Fruit fly (Drosophila melanogaster) whole organism, embryonic: ENCODE results near the gene CG9961.

Experiments
- B-H2 ChIP-seq: fragments of 200-800 bp; sonication (Bioruptor generic); optimal IDR thresholded peaks from 2 replicates; lab custom pipeline; 2018; ENCODE audit warnings: missing biosample characterization, mild to moderate bottlenecking, missing genetic modification characterization
- C15 ChIP-seq: fragments of 200-800 bp; sonication (Bioruptor generic); IDR thresholded peaks from 3 replicates; pipeline ENCODE4 v1.3.6; 2022; ENCODE audit warnings: missing biosample characterization, missing genetic modification characterization
- CG10959 ChIP-seq: fragments of 200-800 bp; sonication (Bioruptor generic); IDR thresholded peaks from 2 replicates; pipeline ENCODE4 v1.3.6; 2022; ENCODE audit warnings: missing biosample characterization, missing genetic modification characterization
- CG12155 ChIP-seq: fragments of 200-800 bp; sonication (Bioruptor generic); optimal IDR thresholded peaks from 3 replicates; lab custom pipeline; 2016; ENCODE audit warnings: missing biosample characterization, missing genetic modification characterization
- CG13123 ChIP-seq: fragments of 200-800 bp; sonication (Bioruptor generic); optimal IDR thresholded peaks from 2 replicates; lab custom pipeline; 2016; ENCODE audit warnings: missing biosample characterization, missing genetic modification characterization
- CG14710 ChIP-seq: fragments of 200-800 bp; sonication (Bioruptor generic); optimal IDR thresholded peaks from 3 replicates; lab custom pipeline; 2019; ENCODE audit warnings: missing biosample characterization, mild to moderate bottlenecking, missing genetic modification characterization, moderate library complexity
- CG15514 ChIP-seq: fragments of 200-800 bp; sonication (Bioruptor generic); optimal IDR thresholded peaks from 3 replicates; lab custom pipeline; 2017; ENCODE audit warnings: missing biosample characterization, missing genetic modification characterization, mild to moderate bottlenecking, moderate library complexity, missing genetic modification reagents
- CG2116 ChIP-seq: fragments of 200-800 bp; sonication (Bioruptor generic); optimal IDR thresholded peaks from 3 replicates; lab custom pipeline; 2018; ENCODE audit warnings: missing biosample characterization, mild to moderate bottlenecking, missing genetic modification characterization
- CG2199 ChIP-seq: fragments of 200-800 bp; sonication (Bioruptor generic); IDR thresholded peaks from 3 replicates; pipeline ENCODE4 v1.3.6; 2022; ENCODE audit warnings: missing biosample characterization, missing genetic modification characterization
- CG2202 ChIP-seq: fragments of 200-800 bp; sonication (Bioruptor generic); optimal IDR thresholded peaks from 2 replicates; lab custom pipeline; 2018; ENCODE audit warnings: missing biosample characterization, mild to moderate bottlenecking, missing genetic modification characterization
- CG8359 ChIP-seq: fragments of 200-800 bp; sonication (Bioruptor generic); optimal IDR thresholded peaks from 2 replicates; lab custom pipeline; 2017; ENCODE audit warnings: missing biosample characterization, mild to moderate bottlenecking, missing genetic modification characterization, borderline replicate concordance
- CG8478 ChIP-seq: fragments of >200 bp; optimal IDR thresholded peaks from 2 replicates; lab custom pipeline; 2018
- CG8924 ChIP-seq: fragments of 200-800 bp; optimal IDR thresholded peaks from 3 replicates; lab custom pipeline; 2019; ENCODE audit warnings: missing biosample characterization, mild to moderate bottlenecking, missing genetic modification characterization, moderate library complexity
- CG8944 ChIP-seq: fragments of 200-800 bp; sonication (Bioruptor generic); optimal IDR thresholded peaks from 3 replicates; lab custom pipeline; 2016; ENCODE audit warnings: missing biosample characterization, missing genetic modification characterization
- CG9876 ChIP-seq: fragments of 200-800 bp; sonication (Bioruptor generic); optimal IDR thresholded peaks from 2 replicates; lab custom pipeline; 2016; ENCODE audit warnings: missing biosample characterization, missing genetic modification characterization
- CG9932 ChIP-seq: fragments of 200-800 bp; sonication (Bioruptor generic); IDR thresholded peaks from 2 replicates; pipeline ENCODE4 v1.3.6; 2022; ENCODE audit warnings: missing biosample characterization, missing genetic modification characterization
- Dek ChIP-seq: fragments of 200-800 bp; sonication (Bioruptor generic); optimal IDR thresholded peaks from 3 replicates; lab custom pipeline; 2019; ENCODE audit warnings: missing biosample characterization, mild to moderate bottlenecking, missing genetic modification characterization, moderate library complexity
- Kr ChIP-seq: fragments of 200-800 bp; sonication (Bioruptor generic); optimal IDR thresholded peaks from 2 replicates; lab custom pipeline; 2017; ENCODE audit warnings: missing biosample characterization, mild to moderate bottlenecking, missing genetic modification characterization
- MBD-R2 ChIP-seq: fragments of 200-800 bp; sonication (Bioruptor generic); IDR thresholded peaks from 2 replicates; pipeline ENCODE4 v1.3.6; 2022; ENCODE audit warnings: missing biosample characterization, missing genetic modification characterization
- Neu2 ChIP-seq: fragments of 200-800 bp; sonication (Bioruptor generic); optimal IDR thresholded peaks from 3 replicates; lab custom pipeline; 2016; ENCODE audit warnings: missing biosample characterization, missing genetic modification characterization, borderline replicate concordance
- PHDP ChIP-seq: fragments of 200-800 bp; sonication (Bioruptor generic); optimal IDR thresholded peaks from 3 replicates; lab custom pipeline; 2018; ENCODE audit warnings: missing biosample characterization, mild to moderate bottlenecking, missing genetic modification characterization, moderate library complexity
- Poxn ChIP-seq: fragments of 200-800 bp; sonication (Bioruptor generic); IDR thresholded peaks from 2 replicates; pipeline ENCODE4 v1.3.6; 2022; ENCODE audit warnings: missing biosample characterization, missing genetic modification characterization
- Spps ChIP-seq: fragments of 200-800 bp; sonication (Bioruptor generic); optimal IDR thresholded peaks from 2 replicates; lab custom pipeline; 2018; ENCODE audit warnings: missing biosample characterization, mild to moderate bottlenecking, missing genetic modification characterization
- Taf1 ChIP-seq: fragments of 200-800 bp; sonication (Bioruptor generic); IDR thresholded peaks from 2 replicates; pipeline ENCODE4 v1.3.6; 2022; ENCODE audit warnings: missing biosample characterization, missing genetic modification characterization
- Trl ChIP-seq, 3 experiments: fragments of >200 bp in 2 of 3; fragments of 200-800 bp in 1 of 3; sonication (Bioruptor generic) in 1 of 3; optimal IDR thresholded peaks; 2 replicates in 1 of 3; 3 replicates in 2 of 3; lab custom pipeline; 2016 to 2017; ENCODE audit warnings: missing biosample characterization in 1 of 3, missing genetic modification characterization in 1 of 3
- ab ChIP-seq: fragments of 200-800 bp; sonication (Bioruptor generic); optimal IDR thresholded peaks from 2 replicates; lab custom pipeline; 2016; ENCODE audit warnings: missing biosample characterization, missing genetic modification characterization
- ap ChIP-seq: fragments of 200-800 bp; sonication (Bioruptor generic); IDR thresholded peaks from 2 replicates; pipeline ENCODE4 v1.3.6; 2022; ENCODE audit warnings: missing biosample characterization, missing genetic modification characterization
- ato ChIP-seq: fragments of 200-800 bp; sonication (Bioruptor generic); IDR thresholded peaks from 2 replicates; pipeline ENCODE4 v1.3.6; 2022; ENCODE audit warnings: missing biosample characterization, missing genetic modification characterization; ENCODE audit not compliant: partially characterized antibody
- btn ChIP-seq: fragments of 200-800 bp; sonication (Bioruptor generic); optimal IDR thresholded peaks from 2 replicates; lab custom pipeline; 2016; ENCODE audit warnings: missing biosample characterization, missing genetic modification characterization
- chif ChIP-seq, 2 experiments: fragments of 200-800 bp; sonication (Bioruptor generic); optimal IDR thresholded peaks; 3 replicates each; lab custom pipeline; 2016; ENCODE audit warnings: missing biosample characterization in 2 of 2, missing genetic modification characterization in 2 of 2
- danr ChIP-seq: fragments of 200-800 bp; sonication (Bioruptor generic); IDR thresholded peaks from 2 replicates; pipeline ENCODE4 v1.3.6; 2022; ENCODE audit warnings: missing biosample characterization, missing genetic modification characterization
- dimm ChIP-seq: fragments of 200-800 bp; sonication (Bioruptor generic); IDR thresholded peaks from 2 replicates; pipeline ENCODE4 v1.3.6; 2022; ENCODE audit warnings: missing biosample characterization, missing genetic modification characterization
- dm ChIP-seq: fragments of 200-800 bp; sonication (Bioruptor generic); optimal IDR thresholded peaks from 3 replicates; lab custom pipeline; 2016; ENCODE audit warnings: missing biosample characterization, missing genetic modification characterization
- fd3F ChIP-seq: fragments of 200-800 bp; sonication (Bioruptor generic); optimal IDR thresholded peaks from 2 replicates; lab custom pipeline; 2018; ENCODE audit warnings: missing biosample characterization, mild to moderate bottlenecking, missing genetic modification characterization, moderate library complexity
- gcm2 ChIP-seq: fragments of 200-800 bp; sonication (Bioruptor generic); optimal IDR thresholded peaks from 2 replicates; lab custom pipeline; 2016; ENCODE audit warnings: missing biosample characterization, missing genetic modification characterization
- her ChIP-seq: fragments of 200-800 bp; sonication (Bioruptor generic); optimal IDR thresholded peaks from 2 replicates; lab custom pipeline; 2016; ENCODE audit warnings: missing biosample characterization, missing genetic modification characterization
- hkb ChIP-seq, 2 experiments: fragments of 200-800 bp in 1 of 2; fragments of >200 bp in 1 of 2; sonication (Bioruptor generic) in 1 of 2; IDR thresholded peaks in 1 of 2; optimal IDR thresholded peaks in 1 of 2; 2 replicates each; pipeline versions ENCODE4 v1.3.6 to Lab custom; 2017 to 2022; ENCODE audit warnings: missing biosample characterization in 1 of 2, missing genetic modification characterization in 1 of 2
- ind ChIP-seq: fragments of 200-800 bp; sonication (Bioruptor generic); optimal IDR thresholded peaks from 3 replicates; lab custom pipeline; 2016; ENCODE audit warnings: missing biosample characterization, missing genetic modification characterization
- kay ChIP-seq: fragments of 200-800 bp; sonication (Bioruptor generic); optimal IDR thresholded peaks from 2 replicates; lab custom pipeline; 2016; ENCODE audit warnings: missing biosample characterization, missing genetic modification characterization
- kni ChIP-seq: fragments of 200-800 bp; sonication (Bioruptor generic); optimal IDR thresholded peaks from 3 replicates; lab custom pipeline; 2017; ENCODE audit warnings: mild to moderate bottlenecking, missing biosample characterization, missing genetic modification reagents, missing genetic modification characterization
- knrl ChIP-seq: fragments of 200-800 bp; sonication (Bioruptor generic); IDR thresholded peaks from 3 replicates; pipeline ENCODE4 v1.3.6; 2022; ENCODE audit warnings: missing biosample characterization, missing genetic modification characterization; ENCODE audit not compliant: partially characterized antibody
- luna ChIP-seq: fragments of 200-800 bp; sonication (Bioruptor generic); optimal IDR thresholded peaks from 2 replicates; lab custom pipeline; 2016; ENCODE audit warnings: missing biosample characterization, missing genetic modification characterization
- mld ChIP-seq: fragments of 200-800 bp; sonication (Bioruptor generic); IDR thresholded peaks from 3 replicates; pipeline ENCODE4 v1.3.6; 2022; ENCODE audit warnings: missing biosample characterization, missing genetic modification characterization; ENCODE audit not compliant: partially characterized antibody
- org-1 ChIP-seq: fragments of 200-800 bp; sonication (Bioruptor generic); optimal IDR thresholded peaks from 2 replicates; lab custom pipeline; 2017; ENCODE audit warnings: missing biosample characterization, missing genetic modification characterization
- sc ChIP-seq, 3 experiments: fragments of >200 bp in 2 of 3; fragments of 200-800 bp in 1 of 3; sonication (Bioruptor generic) in 1 of 3; optimal IDR thresholded peaks; 2 replicates in 2 of 3; 3 replicates in 1 of 3; lab custom pipeline; 2017; ENCODE audit warnings: mild to moderate bottlenecking in 1 of 3, missing biosample characterization in 1 of 3, missing genetic modification characterization in 1 of 3, missing genetic modification reagents in 1 of 3
- tin ChIP-seq: fragments of 200-800 bp; sonication (Bioruptor generic); optimal IDR thresholded peaks from 3 replicates; lab custom pipeline; 2016; ENCODE audit warnings: missing biosample characterization, missing genetic modification characterization
- ttk ChIP-seq: fragments of 200-800 bp; sonication (Bioruptor generic); IDR thresholded peaks from 2 replicates; pipeline ENCODE4 v2.1.2; 2022; ENCODE audit warnings: missing biosample characterization, missing genetic modification characterization
- vfl ChIP-seq: fragments of 200-800 bp; sonication (Bioruptor generic); optimal IDR thresholded peaks from 2 replicates; lab custom pipeline; 2016; ENCODE audit warnings: missing biosample characterization, missing genetic modification characterization

Gene CG9961

dm6 chr2L:2752460-2753411 is 8.0 kb upstream of the CG9961 start, which contains the start of gene Pgk (continued):
- peak; percentile 1 for TF ChIP-seq CG12155 (GFP tag; lab: Kevin White, UChicago)
- no peak for TF ChIP-seq CG9932 (GFP tag; lab: Robert Waterston, UW)
- TF ChIP-seq Poxn = no peak
- TF ChIP-seq ato (GFP tag; lab: Robert Waterston, UW) = no peak
- TF ChIP-seq CG10959 = no peak
- no peak for TF ChIP-seq ab
- no peak for TF ChIP-seq CG2199 (GFP tag; lab: Robert Waterston, UW)
- TF ChIP-seq CG8944 (GFP tag; lab: Kevin White, UChicago) = peak; percentile 17
- no peak for TF ChIP-seq sc (optimal IDR thresholded peaks at IDR 0.05; lab: Kevin White, UChicago)
- peak; percentile 33 for TF ChIP-seq sc (GFP tag; optimal IDR thresholded peaks at IDR 0.05; lab: Kevin White, UChicago)
- TF ChIP-seq CG8359 (GFP tag; lab: Kevin White, UChicago) = no peak
- TF ChIP-seq ind (GFP tag; lab: Kevin White, UChicago) = no peak
- TF ChIP-seq Dek (tag; lab: Kevin White, UChicago) = peak; percentile 55
- peak; percentile 29 for TF ChIP-seq CG2116 (GFP tag; lab: Kevin White, UChicago)
- TF ChIP-seq ap = no peak
- TF ChIP-seq CG13123 (GFP tag; lab: Kevin White, UChicago) = no peak
- TF ChIP-seq gcm2 (GFP tag; lab: Kevin White, UChicago) = peak; percentile 16
- peak; percentile 99 to 100 for TF ChIP-seq Trl (optimal IDR thresholded peaks at IDR 0.05; lab: Kevin White, UChicago)
- peak; percentile 91 for TF ChIP-seq Trl (GFP tag; optimal IDR thresholded peaks at IDR 0.05; lab: Kevin White, UChicago)
- TF ChIP-seq Taf1 = no peak
- TF ChIP-seq kni (GFP tag; lab: Kevin White, UChicago) = no peak
- no peak for TF ChIP-seq luna (GFP tag; lab: Kevin White, UChicago)
- TF ChIP-seq chif (GFP tag; optimal IDR thresholded peaks at IDR 0.05; lab: Kevin White, UChicago) = peak in 1 of 2 experiments; percentile 8
- TF ChIP-seq fd3F (GFP tag; lab: Kevin White, UChicago) = no peak
- peak; percentile 25 for TF ChIP-seq Spps (tag; lab: Kevin White, UChicago)
- TF ChIP-seq PHDP = peak; percentile 54
- peak; percentile 20 for TF ChIP-seq org-1 (GFP tag; lab: Kevin White, UChicago)
- TF ChIP-seq mld (GFP tag; lab: Robert Waterston, UW) = no peak
- TF ChIP-seq CG9876 (GFP tag; lab: Kevin White, UChicago) = peak; percentile 31
- peak; percentile 18 for TF ChIP-seq B-H2 (GFP tag; lab: Kevin White, UChicago)
- TF ChIP-seq CG8478 (lab: Kevin White, UChicago) = no peak
- no peak for TF ChIP-seq Kr (GFP tag; lab: Kevin White, UChicago)
- no peak for TF ChIP-seq danr (GFP tag; lab: Robert Waterston, UW)
- TF ChIP-seq hkb (optimal IDR thresholded peaks at IDR 0.05; lab: Kevin White, UChicago) = peak; percentile 54
- TF ChIP-seq hkb (GFP tag; IDR thresholded peaks at IDR 0.05; lab: Robert Waterston, UW) = no peak
- TF ChIP-seq CG2202 (tag; lab: Kevin White, UChicago) = peak; percentile 32
- peak; percentile 20 for TF ChIP-seq CG15514 (GFP tag; lab: Kevin White, UChicago)
- TF ChIP-seq CG14710 (tag; lab: Kevin White, UChicago) = peak; percentile 25
- no peak for TF ChIP-seq vfl
- no peak for TF ChIP-seq kay (GFP tag; lab: Kevin White, UChicago)
- TF ChIP-seq knrl (GFP tag; lab: Robert Waterston, UW) = no peak
- TF ChIP-seq tin (GFP tag; lab: Kevin White, UChicago) = no peak
- no peak for TF ChIP-seq C15 (GFP tag; lab: Robert Waterston, UW)
- TF ChIP-seq MBD-R2 (GFP tag; lab: Robert Waterston, UW) = no peak
- peak; percentile 61 for TF ChIP-seq CG8924
- TF ChIP-seq dimm (GFP tag; lab: Robert Waterston, UW) = no peak
- TF ChIP-seq btn (GFP tag; lab: Kevin White, UChicago) = no peak
- no peak for TF ChIP-seq ttk
- no peak for TF ChIP-seq dm
- no peak for TF ChIP-seq Neu2
- peak; percentile 33 for TF ChIP-seq her
